Worm (Caenorhabditis elegans): Measurements from ENCODE around the gene sax-3.

sax-3 gene

DNA sequence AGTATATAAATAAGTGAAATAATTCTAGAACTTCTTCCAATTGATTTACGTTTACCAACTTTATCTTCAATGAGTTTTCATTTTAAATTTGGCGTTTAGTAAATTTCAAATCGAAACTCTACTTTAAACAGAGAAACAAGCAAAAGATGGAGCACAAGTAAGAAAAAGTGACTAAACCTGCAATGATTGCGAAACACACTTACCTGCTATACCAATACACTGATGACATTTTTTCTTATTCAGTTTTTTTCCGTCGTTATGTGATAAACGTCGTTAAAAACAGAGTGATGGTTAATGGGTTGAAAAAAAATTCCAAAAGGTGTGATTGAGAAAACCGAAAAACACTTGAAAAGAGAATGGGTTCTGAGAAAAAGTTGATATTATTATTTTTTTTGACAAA, 8.1 kb upstream of the sax-3 start:
- TF ChIP-seq snpc-4 (GFP tag; optimal IDR thresholded peaks at IDR 0.05) (no peak), snpc-4 (tag; optimal IDR thresholded peaks at IDR 0.05) (no peak), nhr-80 (tag; optimal IDR thresholded peaks at IDR 0.05) (peak; percentile 53), cebp-1 (GFP tag; IDR thresholded peaks at IDR 0.05) (peak; percentile 80; the same call in 1 of the 2 replicates), cebp-1 (tag; optimal IDR thresholded peaks at IDR 0.05) (no peak)

- no peak for TF ChIP-seq ztf-28 (GFP tag; IDR thresholded peaks at IDR 0.05)
- TF ChIP-seq C06A6.2 (GFP tag; conservative IDR thresholded peaks at IDR 0.05) = no peak
- 0 out of 2 replicates have a peak, but pooled peaks have one; percentile 22 for TF ChIP-seq hmg-20 (GFP tag; IDR thresholded peaks at IDR 0.05)
- no peak for TF ChIP-seq Y56A3A.18 (GFP tag; IDR thresholded peaks at IDR 0.05)
- TF ChIP-seq zfh-2 (GFP tag; conservative IDR thresholded peaks at IDR 0.05) = peak; percentile 81
- TF ChIP-seq lin-35 (GFP tag; optimal IDR thresholded peaks at IDR 0.05) = no peak
- peak; percentile 22 for TF ChIP-seq akir-1 (GFP tag; optimal IDR thresholded peaks at IDR 0.05)
- TF ChIP-seq hmg-1.2 (GFP tag; IDR thresholded peaks at IDR 0.05) = peak; percentile 42; the same call in 1 of the 2 replicates
- TF ChIP-seq dox-1 (GFP tag; IDR thresholded peaks at IDR 0.05) = peak; percentile 47
- no peak for TF ChIP-seq B0019.2 (GFP tag; conservative IDR thresholded peaks at IDR 0.05)
- peak; percentile 38 for TF ChIP-seq ceh-27 (GFP tag; optimal IDR thresholded peaks at IDR 0.05)
- TF ChIP-seq ceh-58 (GFP tag; IDR thresholded peaks at IDR 0.05) = no peak
- no peak for TF ChIP-seq lin-40 (tag; optimal IDR thresholded peaks at IDR 0.05)
- no peak for TF ChIP-seq egl-18 (GFP tag; IDR thresholded peaks at IDR 0.05)
- TF ChIP-seq ets-4 (GFP tag; optimal IDR thresholded peaks at IDR 0.05) = peak; percentile 64
- peak; percentile 23; the same call in 1 of the 2 replicates for TF ChIP-seq cebp-1 (GFP tag; IDR thresholded peaks at IDR 0.05)
- TF ChIP-seq cebp-1 (tag; optimal IDR thresholded peaks at IDR 0.05) = peak; percentile 45
- no peak for TF ChIP-seq snpc-4 (GFP tag; optimal IDR thresholded peaks at IDR 0.05)
- TF ChIP-seq snpc-4 (tag; optimal IDR thresholded peaks at IDR 0.05) = no peak
- TF ChIP-seq nhr-80 (tag; optimal IDR thresholded peaks at IDR 0.05) = peak; percentile 82
- no peak for TF ChIP-seq ztf-25 (GFP tag; IDR thresholded peaks at IDR 0.05)
Observed at ce11 chrX:3472226-3472625, 6.5 kb upstream of the sax-3 start.

- TF ChIP-seq pbrm-1 (GFP tag; IDR thresholded peaks at IDR 0.05) (no peak), lin-54 (GFP tag; optimal IDR thresholded peaks at IDR 0.05) (no peak), sdz-38 (tag; optimal IDR thresholded peaks at IDR 0.05) (no peak), sptf-2 (GFP tag; optimal IDR thresholded peaks at IDR 0.05) (no peak), athp-1 (tag; optimal IDR thresholded peaks at IDR 0.05) (no peak), madf-6 (GFP tag; IDR thresholded peaks at IDR 0.05) (no peak), lin-35 (GFP tag; optimal IDR thresholded peaks at IDR 0.05) (no peak), mcd-1 (GFP tag; IDR thresholded peaks at IDR 0.05) (no peak), ztf-26 (tag; optimal IDR thresholded peaks at IDR 0.05) (no peak)
Observed at ce11 chrX:3470307-3470706, 4.6 kb upstream of the sax-3 start.

- TF ChIP-seq zfh-2 (GFP tag; conservative IDR thresholded peaks at IDR 0.05) (peak; percentile 77), lir-1 (GFP tag; conservative IDR thresholded peaks at IDR 0.05) (no peak), somi-1 (GFP tag; optimal IDR thresholded peaks at IDR 0.05) (peak; percentile 8), tlf-1 (GFP tag; optimal IDR thresholded peaks at IDR 0.05) (no peak), F22D6.2 (tag; optimal IDR thresholded peaks at IDR 0.05) (no peak)
Observed at ce11 chrX:3469332-3469731, 3.6 kb upstream of the sax-3 start.

DNA sequence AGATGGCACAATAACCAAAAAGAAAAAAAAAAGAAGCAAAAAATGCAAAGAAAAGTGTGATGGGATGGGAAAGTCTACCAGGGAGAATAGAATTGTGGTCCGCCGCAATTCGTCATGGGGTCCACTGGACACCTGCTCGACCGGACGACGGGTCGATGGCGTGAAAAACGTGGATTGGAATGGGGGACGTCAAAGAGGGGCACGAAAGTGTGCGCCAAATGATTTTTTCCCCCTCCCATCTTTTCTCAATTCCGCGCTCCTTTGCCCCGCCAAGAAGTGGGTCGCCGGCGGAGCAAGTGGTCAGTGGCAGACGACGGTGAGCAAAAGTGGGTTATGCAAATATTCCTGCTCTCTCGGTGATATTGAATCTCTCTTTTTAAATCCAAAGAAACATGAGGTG, 2.2 kb upstream of the sax-3 start:
- TF ChIP-seq egl-44 (GFP tag; IDR thresholded peaks at IDR 0.05) (0 out of 2 replicates have a peak, but pooled peaks have one; percentile 26), egrh-3 (GFP tag; IDR thresholded peaks at IDR 0.05) (peak; percentile 19; the same call in 1 of the 2 replicates), F39B2.1 (GFP tag; IDR thresholded peaks at IDR 0.05) (no peak), fkh-3 (tag; optimal IDR thresholded peaks at IDR 0.05) (no peak), ceh-58 (GFP tag; IDR thresholded peaks at IDR 0.05) (no peak), nfya-2 (GFP tag; IDR thresholded peaks at IDR 0.05) (no peak), repo-1 (tag; optimal IDR thresholded peaks at IDR 0.05) (no peak), athp-1 (tag; optimal IDR thresholded peaks at IDR 0.05) (no peak), zfh-2 (GFP tag; conservative IDR thresholded peaks at IDR 0.05) (peak; percentile 79), Y95B8A.8 (GFP tag; IDR thresholded peaks at IDR 0.05) (no peak)

Measured in whole organism, young adult.